Fruit fly (Drosophila melanogaster) whole organism, embryonic: Measurements from ENCODE around the gene CG8460.
A peak's percentile ranks its signal among the peaks of the same experiment; 100 is the strongest.

Source experiments
- Asciz ChIP-seq: fragments of 200-800 bp; sonication (Bioruptor generic); optimal IDR thresholded peaks from 2 replicates; lab custom pipeline; 2017; ENCODE audit warnings: missing biosample characterization, mild to moderate bottlenecking, missing genetic modification characterization, missing genetic modification reagents
- Atf-2 ChIP-seq: fragments of 200-800 bp; sonication (Bioruptor generic); optimal IDR thresholded peaks from 2 replicates; lab custom pipeline; 2016; ENCODE audit warnings: missing biosample characterization, missing genetic modification characterization
- Awh ChIP-seq: fragments of 200-800 bp; sonication (Bioruptor generic); IDR thresholded peaks from 2 replicates; pipeline ENCODE4, ENCODE4 v1.3.6; 2022; ENCODE audit warnings: missing biosample characterization, missing genetic modification characterization
- CG1024 ChIP-seq: fragments of 200-800 bp; sonication (Bioruptor generic); IDR thresholded peaks from 2 replicates; pipeline ENCODE4 v1.3.6; 2022; ENCODE audit warnings: missing biosample characterization, missing genetic modification characterization
- CG10462 ChIP-seq: fragments of 200-800 bp; sonication (Bioruptor generic); optimal IDR thresholded peaks from 2 replicates; lab custom pipeline; 2016; ENCODE audit warnings: missing biosample characterization, missing genetic modification characterization
- CG12219 ChIP-seq: fragments of 200-800 bp; sonication (Bioruptor generic); optimal IDR thresholded peaks from 3 replicates; lab custom pipeline; 2018; ENCODE audit warnings: missing biosample characterization, mild to moderate bottlenecking, missing genetic modification characterization
- CG12236 ChIP-seq: fragments of 200-800 bp; sonication (Bioruptor generic); optimal IDR thresholded peaks from 2 replicates; lab custom pipeline; 2016; ENCODE audit warnings: missing biosample characterization, missing genetic modification characterization
- CG13624 ChIP-seq: fragments of 200-800 bp; sonication (Bioruptor generic); optimal IDR thresholded peaks from 2 replicates; lab custom pipeline; 2016; ENCODE audit warnings: missing biosample characterization, missing genetic modification characterization
- CG14014 ChIP-seq: fragments of 200-800 bp; sonication (Bioruptor generic); IDR thresholded peaks from 2 replicates; pipeline ENCODE4 v1.3.6; 2022; ENCODE audit warnings: missing biosample characterization, missing genetic modification characterization
- CG15601 ChIP-seq: fragments of 200-800 bp; sonication (Bioruptor generic); optimal IDR thresholded peaks from 3 replicates; lab custom pipeline; 2019; ENCODE audit warnings: missing biosample characterization, mild to moderate bottlenecking, missing genetic modification characterization, moderate library complexity
- CG17186 ChIP-seq: fragments of 200-800 bp; sonication (Bioruptor generic); optimal IDR thresholded peaks from 3 replicates; lab custom pipeline; 2017; ENCODE audit warnings: missing biosample characterization, missing genetic modification reagents, missing genetic modification characterization
- CG2202 ChIP-seq: fragments of 200-800 bp; sonication (Bioruptor generic); optimal IDR thresholded peaks from 2 replicates; lab custom pipeline; 2018; ENCODE audit warnings: missing biosample characterization, mild to moderate bottlenecking, missing genetic modification characterization
- CG2678 ChIP-seq: fragments of 200-800 bp; sonication (Bioruptor generic); optimal IDR thresholded peaks from 3 replicates; lab custom pipeline; 2019; ENCODE audit warnings: missing biosample characterization, mild to moderate bottlenecking, missing genetic modification characterization, moderate library complexity
- CG30431 ChIP-seq: fragments of 200-800 bp; sonication (Bioruptor generic); optimal IDR thresholded peaks from 2 replicates; lab custom pipeline; 2017; ENCODE audit warnings: missing biosample characterization, missing genetic modification characterization
- CG3065 ChIP-seq: fragments of 200-800 bp; sonication (Bioruptor generic); optimal IDR thresholded peaks from 2 replicates; lab custom pipeline; 2016; ENCODE audit warnings: missing biosample characterization, missing genetic modification characterization
- CG31365 ChIP-seq: fragments of 200-800 bp; sonication (Bioruptor generic); optimal IDR thresholded peaks from 2 replicates; lab custom pipeline; 2018; ENCODE audit warnings: missing biosample characterization, mild to moderate bottlenecking, missing genetic modification characterization
- CG31441 ChIP-seq: fragments of 200-800 bp; sonication (Bioruptor generic); IDR thresholded peaks from 2 replicates; pipeline ENCODE4 v1.3.6; 2022; ENCODE audit warnings: missing biosample characterization, missing genetic modification characterization
- CG3163 ChIP-seq: fragments of 200-800 bp; sonication (Bioruptor generic); optimal IDR thresholded peaks from 3 replicates; lab custom pipeline; 2016; ENCODE audit warnings: missing biosample characterization, missing genetic modification characterization
- CG4730 ChIP-seq: fragments of 200-800 bp; sonication (Bioruptor generic); IDR thresholded peaks from 2 replicates; pipeline ENCODE4 v1.3.6; 2022; ENCODE audit warnings: missing biosample characterization, missing genetic modification characterization
- CG8944 ChIP-seq: fragments of 200-800 bp; sonication (Bioruptor generic); optimal IDR thresholded peaks from 3 replicates; lab custom pipeline; 2016; ENCODE audit warnings: missing biosample characterization, missing genetic modification characterization
- CG9609 ChIP-seq: fragments of 200-800 bp; sonication (Bioruptor generic); optimal IDR thresholded peaks from 3 replicates; lab custom pipeline; 2016; ENCODE audit warnings: missing biosample characterization, missing genetic modification characterization
- CTCF ChIP-seq: fragments of 200-800 bp; sonication (Bioruptor generic); optimal IDR thresholded peaks from 2 replicates; lab custom pipeline; 2017; ENCODE audit warnings: missing biosample characterization, mild to moderate bottlenecking, missing genetic modification characterization, moderate library complexity
- CkIIα-i1 ChIP-seq: fragments of 200-800 bp; sonication (Bioruptor generic); IDR thresholded peaks from 2 replicates; pipeline ENCODE4 v1.3.6; 2022; ENCODE audit warnings: missing biosample characterization, missing genetic modification characterization
- Dref ChIP-seq: fragments of 200-800 bp; sonication (Bioruptor generic); IDR thresholded peaks from 2 replicates; pipeline ENCODE4 v1.3.6; 2022; ENCODE audit warnings: missing biosample characterization, missing genetic modification characterization
- Gsc ChIP-seq: fragments of 200-800 bp; sonication (Bioruptor generic); IDR thresholded peaks from 2 replicates; pipeline ENCODE4 v1.3.6; 2022; ENCODE audit warnings: missing biosample characterization, missing genetic modification characterization
- Kr ChIP-seq: fragments of 200-800 bp; sonication (Bioruptor generic); optimal IDR thresholded peaks from 2 replicates; lab custom pipeline; 2017; ENCODE audit warnings: missing biosample characterization, mild to moderate bottlenecking, missing genetic modification characterization
- NC2α ChIP-seq: fragments of 200-800 bp; sonication (Bioruptor generic); optimal IDR thresholded peaks from 2 replicates; lab custom pipeline; 2016; ENCODE audit warnings: missing biosample characterization, missing genetic modification characterization
- Neu2 ChIP-seq: fragments of 200-800 bp; sonication (Bioruptor generic); optimal IDR thresholded peaks from 3 replicates; lab custom pipeline; 2016; ENCODE audit warnings: missing biosample characterization, missing genetic modification characterization, borderline replicate concordance
- Scr ChIP-seq: fragments of 200-800 bp; sonication (Bioruptor generic); IDR thresholded peaks from 2 replicates; pipeline ENCODE4 v1.3.6; 2022; ENCODE audit warnings: missing biosample characterization, missing genetic modification characterization; ENCODE audit not compliant: partially characterized antibody
- Sry-δ ChIP-seq: fragments of 200-800 bp; sonication (Bioruptor generic); optimal IDR thresholded peaks from 2 replicates; lab custom pipeline; 2016; ENCODE audit warnings: missing biosample characterization, missing genetic modification characterization
- amos ChIP-seq: fragments of 200-800 bp; sonication (Bioruptor generic); IDR thresholded peaks from 2 replicates; pipeline ENCODE4 v1.3.6; 2022; ENCODE audit warnings: missing biosample characterization, missing genetic modification characterization; ENCODE audit not compliant: partially characterized antibody
- cad ChIP-seq: fragments of >200 bp; optimal IDR thresholded peaks from 2 replicates; lab custom pipeline; 2017; ENCODE audit warnings: missing biosample characterization, missing genetic modification characterization
- corto ChIP-seq: fragments of 200-800 bp; sonication (Bioruptor generic); optimal IDR thresholded peaks from 2 replicates; lab custom pipeline; 2016; ENCODE audit warnings: missing biosample characterization, mild to moderate bottlenecking, missing genetic modification characterization, moderate library complexity
- dpn ChIP-seq, 2 experiments: fragments of 200-800 bp; sonication (Bioruptor generic); optimal IDR thresholded peaks; 3 replicates each; lab custom pipeline; 2016; ENCODE audit warnings: missing biosample characterization in 2 of 2, missing genetic modification characterization in 2 of 2
- exex ChIP-seq: fragments of 200-800 bp; sonication (Bioruptor generic); optimal IDR thresholded peaks from 4 replicates; lab custom pipeline; 2018; ENCODE audit warnings: missing biosample characterization, mild to moderate bottlenecking, missing genetic modification characterization, moderate library complexity
- fd102C ChIP-seq: fragments of 200-800 bp; sonication (Bioruptor generic); optimal IDR thresholded peaks from 2 replicates; lab custom pipeline; 2018; ENCODE audit warnings: missing biosample characterization, mild to moderate bottlenecking, missing genetic modification characterization, moderate library complexity
- her ChIP-seq: fragments of 200-800 bp; sonication (Bioruptor generic); optimal IDR thresholded peaks from 2 replicates; lab custom pipeline; 2016; ENCODE audit warnings: missing biosample characterization, missing genetic modification characterization
- knrl ChIP-seq: fragments of 200-800 bp; sonication (Bioruptor generic); IDR thresholded peaks from 3 replicates; pipeline ENCODE4 v1.3.6; 2022; ENCODE audit warnings: missing biosample characterization, missing genetic modification characterization; ENCODE audit not compliant: partially characterized antibody
- luna ChIP-seq: fragments of 200-800 bp; sonication (Bioruptor generic); optimal IDR thresholded peaks from 2 replicates; lab custom pipeline; 2016; ENCODE audit warnings: missing biosample characterization, missing genetic modification characterization
- nerfin-2 ChIP-seq: fragments of 200-800 bp; sonication (Bioruptor generic); IDR thresholded peaks from 2 replicates; pipeline ENCODE4 v1.3.6; 2022; ENCODE audit warnings: missing biosample characterization, missing genetic modification characterization; ENCODE audit not compliant: partially characterized antibody
- onecut ChIP-seq: fragments of 200-800 bp; sonication (Bioruptor generic); IDR thresholded peaks from 2 replicates; pipeline ENCODE4 v1.3.6; 2022; ENCODE audit warnings: missing biosample characterization, missing genetic modification characterization
- pfk ChIP-seq: fragments of 200-800 bp; sonication (Bioruptor generic); optimal IDR thresholded peaks from 2 replicates; lab custom pipeline; 2018; ENCODE audit warnings: missing biosample characterization, mild to moderate bottlenecking, missing genetic modification characterization, moderate library complexity
- pum ChIP-seq: fragments of 200-800 bp; sonication (Bioruptor generic); optimal IDR thresholded peaks from 2 replicates; lab custom pipeline; 2016; ENCODE audit warnings: missing biosample characterization, missing genetic modification characterization
- seq ChIP-seq: fragments of 200-800 bp; sonication (Bioruptor generic); IDR thresholded peaks from 2 replicates; pipeline ENCODE4 v1.3.6; 2022; ENCODE audit warnings: missing biosample characterization, missing genetic modification characterization
- sim ChIP-seq: fragments of 200-800 bp; sonication (Bioruptor generic); IDR thresholded peaks from 2 replicates; pipeline ENCODE4 v1.3.6; 2022; ENCODE audit warnings: missing biosample characterization, missing genetic modification characterization
- sug ChIP-seq: fragments of 200-800 bp; optimal IDR thresholded peaks from 2 replicates; lab custom pipeline; 2019; ENCODE audit warnings: missing biosample characterization, mild to moderate bottlenecking, missing genetic modification characterization, moderate library complexity
- toy ChIP-seq: fragments of 200-800 bp; sonication (Bioruptor generic); IDR thresholded peaks from 2 replicates; pipeline ENCODE4 v1.3.6; 2022; ENCODE audit warnings: missing biosample characterization, missing genetic modification characterization
- trem ChIP-seq: fragments of 200-800 bp; optimal IDR thresholded peaks from 3 replicates; lab custom pipeline; 2019; ENCODE audit warnings: missing biosample characterization, mild to moderate bottlenecking, missing genetic modification characterization, moderate library complexity
- vnd ChIP-seq: fragments of 200-800 bp; sonication (Bioruptor generic); IDR thresholded peaks from 3 replicates; pipeline ENCODE4 v1.3.6; 2022; ENCODE audit warnings: missing biosample characterization, missing genetic modification characterization; ENCODE audit not compliant: partially characterized antibody
- zf30C ChIP-seq: fragments of 200-800 bp; sonication (Bioruptor generic); optimal IDR thresholded peaks from 3 replicates; lab custom pipeline; 2018; ENCODE audit warnings: missing biosample characterization, mild to moderate bottlenecking, missing genetic modification characterization
- zfh2 ChIP-seq: fragments of 200-800 bp; sonication (Bioruptor generic); optimal IDR thresholded peaks from 2 replicates; lab custom pipeline; 2016; ENCODE audit warnings: missing biosample characterization, missing genetic modification characterization

CG8460 gene

DNA sequence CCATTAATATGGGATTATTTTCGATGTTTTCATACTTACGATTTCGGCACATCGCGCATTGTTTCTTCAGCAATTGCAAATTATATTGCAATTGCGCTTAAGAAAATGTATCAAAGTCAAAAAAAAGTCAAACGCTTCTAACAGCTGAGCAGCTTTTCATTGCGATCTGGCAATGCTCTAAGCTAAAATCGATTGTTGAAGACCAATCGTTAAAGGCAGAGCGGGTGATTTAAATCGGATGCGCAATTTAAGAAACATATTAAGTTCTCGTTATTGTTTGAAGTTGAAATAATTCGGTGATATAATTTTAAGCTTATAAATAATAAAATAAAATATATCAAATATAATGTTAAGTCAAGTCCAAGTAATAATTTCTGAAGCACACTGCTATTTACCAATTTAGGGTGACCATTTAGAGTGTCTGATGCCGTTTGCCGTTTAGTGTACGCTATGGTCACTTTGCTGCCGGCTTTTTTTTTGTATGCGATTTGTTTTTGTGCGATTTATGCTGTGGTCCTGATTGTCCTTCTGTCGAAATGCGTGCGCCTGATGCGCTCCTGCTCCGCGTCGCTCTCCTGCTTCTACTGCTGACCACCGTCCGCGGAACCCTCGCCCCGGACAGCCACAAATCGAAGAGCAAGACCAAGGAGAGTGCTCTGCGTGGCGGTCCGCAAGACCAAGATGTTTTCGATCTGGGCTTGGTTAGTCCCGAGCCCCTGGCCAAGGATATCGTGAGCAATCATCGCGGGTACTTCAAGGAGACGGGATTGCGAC lies at the start of gene CG8460, which contains the start of gene CG8475 (continued):
- no peak for TF ChIP-seq Awh (GFP tag; lab: Robert Waterston, UW)
- 0 out of 3 replicates have a peak, but pooled peaks have one; percentile 36 for TF ChIP-seq knrl (GFP tag; lab: Robert Waterston, UW)
- peak; percentile 41 for TF ChIP-seq Scr (GFP tag; lab: Robert Waterston, UW)
- no peak for TF ChIP-seq CG3163 (GFP tag; lab: Kevin White, UChicago)
- TF ChIP-seq CG3065, result no peak
- no peak for TF ChIP-seq CG2202 (tag; lab: Kevin White, UChicago)
- TF ChIP-seq NC2α (GFP tag; lab: Kevin White, UChicago), result no peak
- no peak for TF ChIP-seq luna (GFP tag; lab: Kevin White, UChicago)
- no peak for TF ChIP-seq CG1024
- no peak for TF ChIP-seq her (GFP tag; lab: Kevin White, UChicago)
- TF ChIP-seq CG12236, result no peak
- TF ChIP-seq CG12219 (GFP tag; lab: Kevin White, UChicago), result no peak
- TF ChIP-seq dpn (GFP tag; optimal IDR thresholded peaks at IDR 0.05; lab: Kevin White, UChicago), result no peak
- TF ChIP-seq seq, result no peak
- no peak for TF ChIP-seq nerfin-2
- no peak for TF ChIP-seq CG15601 (tag; lab: Kevin White, UChicago)
- TF ChIP-seq Asciz (GFP tag; lab: Kevin White, UChicago), result no peak
- TF ChIP-seq Dref (GFP tag; lab: Robert Waterston, UW), result peak; percentile 73
- no peak for TF ChIP-seq CG10462 (GFP tag; lab: Kevin White, UChicago)
- no peak for TF ChIP-seq CG8944 (GFP tag; lab: Kevin White, UChicago)
- no peak for TF ChIP-seq CG2678 (tag; lab: Kevin White, UChicago)
- no peak for TF ChIP-seq sim (GFP tag; lab: Robert Waterston, UW)
- no peak for TF ChIP-seq zf30C (GFP tag; lab: Kevin White, UChicago)
- peak; percentile 4 for TF ChIP-seq Sry-δ (GFP tag; lab: Kevin White, UChicago)
- no peak for TF ChIP-seq corto (GFP tag; lab: Kevin White, UChicago)
- no peak for TF ChIP-seq Kr (GFP tag; lab: Kevin White, UChicago)
- TF ChIP-seq Gsc (GFP tag; lab: Robert Waterston, UW), result no peak
- no peak for TF ChIP-seq CG17186 (GFP tag; lab: Kevin White, UChicago)
- no peak for TF ChIP-seq CG4730
- TF ChIP-seq onecut, result peak; percentile 51
- no peak for TF ChIP-seq Neu2 (GFP tag; lab: Kevin White, UChicago)
- TF ChIP-seq pum (GFP tag; lab: Kevin White, UChicago), result no peak
- TF ChIP-seq CTCF (GFP tag; lab: Kevin White, UChicago), result no peak
- no peak for TF ChIP-seq pfk (GFP tag; lab: Kevin White, UChicago)
- TF ChIP-seq exex, result no peak
- no peak for TF ChIP-seq CG14014 (GFP tag; lab: Robert Waterston, UW)
- no peak for TF ChIP-seq toy (GFP tag; lab: Robert Waterston, UW)
- no peak for TF ChIP-seq CG31365 (tag; lab: Kevin White, UChicago)
- no peak for TF ChIP-seq CG13624 (GFP tag; lab: Kevin White, UChicago)
- no peak for TF ChIP-seq fd102C (GFP tag; lab: Kevin White, UChicago)
- TF ChIP-seq CG31441 (GFP tag; lab: Robert Waterston, UW), result no peak
- no peak for TF ChIP-seq Atf-2
- no peak for TF ChIP-seq zfh2 (GFP tag; lab: Kevin White, UChicago)
- TF ChIP-seq CG9609, result no peak
- peak; percentile 32 for TF ChIP-seq trem (tag; lab: Kevin White, UChicago)
- no peak for TF ChIP-seq vnd
- TF ChIP-seq sug (tag; lab: Kevin White, UChicago), result no peak
- no peak for TF ChIP-seq CkIIα-i1 (GFP tag; lab: Robert Waterston, UW)
- TF ChIP-seq cad (GFP tag; lab: Kevin White, UChicago), result no peak
- TF ChIP-seq amos, result peak; percentile 35; the same call in 1 of the 2 replicates
- TF ChIP-seq CG30431 (GFP tag; lab: Kevin White, UChicago), result no peak
